Fruit fly (Drosophila melanogaster): ENCODE results near the gene CG33340.

The CG33340 gene

dm6 chr3R:24376565-24376964 lies 13.6 kb downstream of the CG33340 start, which contains the start of gene CG33342:
Gene CG33342 (plus strand): TSS chr3R:24376865.
- no peak for TF ChIP-seq cnc (optimal IDR thresholded peaks at IDR 0.05)
- TF ChIP-seq CG12768 (GFP tag; optimal IDR thresholded peaks at IDR 0.05): no peak
- TF ChIP-seq Crg-1 (GFP tag; optimal IDR thresholded peaks at IDR 0.05): no peak

dm6 chr3R:24384952-24385351 lies 22.0 kb downstream of the CG33340 start, which contains the start of gene CG17780:
Gene CG17780 (minus strand): TSS chr3R:24385052.
- TF ChIP-seq Mnt (GFP tag; optimal IDR thresholded peaks at IDR 0.05): no peak
- TF ChIP-seq ovo (GFP tag; optimal IDR thresholded peaks at IDR 0.05): no peak
- TF ChIP-seq cnc (optimal IDR thresholded peaks at IDR 0.05): no peak

dm6 chr3R:24386434-24386833 lies 23.5 kb downstream of the CG33340 start:
- TF ChIP-seq CG5204 (GFP tag; optimal IDR thresholded peaks at IDR 0.05): no peak
- no peak for TF ChIP-seq ovo (GFP tag; optimal IDR thresholded peaks at IDR 0.05)
- no peak for TF ChIP-seq toe (GFP tag; optimal IDR thresholded peaks at IDR 0.05)
- TF ChIP-seq CG12768 (GFP tag; optimal IDR thresholded peaks at IDR 0.05): no peak
- no peak for TF ChIP-seq cic (GFP tag; optimal IDR thresholded peaks at IDR 0.05)
- TF ChIP-seq CG1620 (GFP tag; optimal IDR thresholded peaks at IDR 0.05): no peak
- no peak for TF ChIP-seq Clk (GFP tag; optimal IDR thresholded peaks at IDR 0.05)
- TF ChIP-seq Mnt (GFP tag; optimal IDR thresholded peaks at IDR 0.05): no peak
- no peak for TF ChIP-seq Crg-1 (GFP tag; optimal IDR thresholded peaks at IDR 0.05)
- no peak for TF ChIP-seq CG11617 (GFP tag; optimal IDR thresholded peaks at IDR 0.05)
- no peak for TF ChIP-seq tj (GFP tag; optimal IDR thresholded peaks at IDR 0.05)
- TF ChIP-seq Hr96 (GFP tag; optimal IDR thresholded peaks at IDR 0.05): no peak
- no peak for TF ChIP-seq pad (GFP tag; optimal IDR thresholded peaks at IDR 0.05)
- no peak for TF ChIP-seq kay (GFP tag; ENCODE audit: borderline replicate concordance)
- no peak for TF ChIP-seq CG7045 (GFP tag; optimal IDR thresholded peaks at IDR 0.05)

dm6 chr3R:24390239-24390638 lies 27.3 kb downstream of the CG33340 start, which contains the start of the genes CG5768 and CG13615:
Gene CG5768 (minus strand): TSS chr3R:24390339.
Gene CG13615 (plus strand): TSS chr3R:24390518.
- TF ChIP-seq Hr96 (GFP tag; optimal IDR thresholded peaks at IDR 0.05) (no peak), pad (GFP tag; optimal IDR thresholded peaks at IDR 0.05) (no peak), CG33017 (tag; optimal IDR thresholded peaks at IDR 0.05) (no peak), CG14711 (tag; optimal IDR thresholded peaks at IDR 0.05) (no peak), Clk (GFP tag; optimal IDR thresholded peaks at IDR 0.05) (no peak), cnc (optimal IDR thresholded peaks at IDR 0.05) (no peak), Crg-1 (GFP tag; optimal IDR thresholded peaks at IDR 0.05) (no peak), cic (GFP tag; optimal IDR thresholded peaks at IDR 0.05) (no peak), bab1 (GFP tag; optimal IDR thresholded peaks at IDR 0.05) (no peak), CG11617 (GFP tag; optimal IDR thresholded peaks at IDR 0.05) (no peak), tj (GFP tag; optimal IDR thresholded peaks at IDR 0.05) (no peak), CG12768 (GFP tag; optimal IDR thresholded peaks at IDR 0.05) (no peak), toe (GFP tag; optimal IDR thresholded peaks at IDR 0.05) (no peak), Mnt (GFP tag; optimal IDR thresholded peaks at IDR 0.05) (no peak), CG7045 (GFP tag; optimal IDR thresholded peaks at IDR 0.05) (no peak), CG7101 (tag; optimal IDR thresholded peaks at IDR 0.05) (no peak), CG5204 (GFP tag; optimal IDR thresholded peaks at IDR 0.05) (no peak), CG1620 (GFP tag; optimal IDR thresholded peaks at IDR 0.05) (no peak)

- TF ChIP-seq CG1620 (GFP tag; optimal IDR thresholded peaks at IDR 0.05): no peak
- peak; percentile 50 for TF ChIP-seq tj (GFP tag; optimal IDR thresholded peaks at IDR 0.05)
- no peak for TF ChIP-seq cic (GFP tag; optimal IDR thresholded peaks at IDR 0.05)
These were observed 29.4 kb downstream of the CG33340 start, which contains the start of gene CG13616 for dm6 chr3R:24392207-24392939. Gene CG13616 (plus strand): TSS chr3R:24392889.

Measured in whole organism, adult.